Fruit fly (Drosophila melanogaster) whole organism, embryonic: Measurements from ENCODE around the gene Cyp6d4.
A peak's percentile ranks its signal among the peaks of the same experiment; 100 is the strongest.

Source experiments
- BEAF-32 ChIP-seq: fragments of 200-800 bp; sonication (Bioruptor generic); optimal IDR thresholded peaks from 3 replicates; lab custom pipeline; 2017; ENCODE audit warnings: missing biosample characterization, missing genetic modification characterization, mild to moderate bottlenecking, moderate library complexity, missing genetic modification reagents
- Bgb ChIP-seq: fragments of 200-800 bp; sonication (Bioruptor generic); IDR thresholded peaks from 2 replicates; pipeline ENCODE4 v1.3.6; 2022; ENCODE audit warnings: missing biosample characterization, missing genetic modification characterization; ENCODE audit not compliant: partially characterized antibody
- Blimp-1 ChIP-seq: fragments of 200-800 bp; sonication (Bioruptor generic); optimal IDR thresholded peaks from 3 replicates; lab custom pipeline; 2018; ENCODE audit warnings: missing biosample characterization, missing genetic modification characterization, mild to moderate bottlenecking, moderate library complexity, missing genetic modification reagents
- CG10147 ChIP-seq: fragments of 200-800 bp; sonication (Bioruptor generic); optimal IDR thresholded peaks from 2 replicates; lab custom pipeline; 2019; ENCODE audit warnings: missing biosample characterization, mild to moderate bottlenecking, missing genetic modification characterization, moderate library complexity
- CG10959 ChIP-seq: fragments of 200-800 bp; sonication (Bioruptor generic); IDR thresholded peaks from 2 replicates; pipeline ENCODE4 v1.3.6; 2022; ENCODE audit warnings: missing biosample characterization, missing genetic modification characterization
- CG11696 ChIP-seq: fragments of 200-800 bp; sonication (Bioruptor generic); IDR thresholded peaks from 2 replicates; pipeline ENCODE4 v1.3.6; 2022; ENCODE audit warnings: missing biosample characterization, missing genetic modification characterization
- CG13287 ChIP-seq: fragments of 200-800 bp; sonication (Bioruptor generic); IDR thresholded peaks from 2 replicates; pipeline ENCODE4 v1.3.6; 2022; ENCODE audit warnings: missing biosample characterization, missing genetic modification characterization; ENCODE audit not compliant: partially characterized antibody
- CG14710 ChIP-seq: fragments of 200-800 bp; sonication (Bioruptor generic); optimal IDR thresholded peaks from 3 replicates; lab custom pipeline; 2019; ENCODE audit warnings: missing biosample characterization, mild to moderate bottlenecking, missing genetic modification characterization, moderate library complexity
- CG14860 ChIP-seq: fragments of 200-800 bp; sonication (Bioruptor generic); IDR thresholded peaks from 3 replicates; pipeline ENCODE4 v1.3.6; 2022; ENCODE audit warnings: missing biosample characterization, missing genetic modification characterization; ENCODE audit not compliant: partially characterized antibody
- CG1603 ChIP-seq: fragments of 200-800 bp; sonication (Bioruptor generic); optimal IDR thresholded peaks from 2 replicates; lab custom pipeline; 2019; ENCODE audit warnings: missing biosample characterization, mild to moderate bottlenecking, missing genetic modification characterization, moderate library complexity
- CG17359 ChIP-seq: fragments of 200-800 bp; sonication (Bioruptor generic); optimal IDR thresholded peaks from 3 replicates; lab custom pipeline; 2018; ENCODE audit warnings: missing biosample characterization, mild to moderate bottlenecking, missing genetic modification characterization, moderate library complexity
- CG17361 ChIP-seq: fragments of 200-800 bp; sonication (Bioruptor generic); IDR thresholded peaks from 3 replicates; pipeline ENCODE4 v1.3.6; 2022; ENCODE audit warnings: missing biosample characterization, missing genetic modification characterization
- CG34224 ChIP-seq: fragments of 200-800 bp; sonication (Bioruptor generic); IDR thresholded peaks from 3 replicates; pipeline ENCODE4 v1.3.6; 2022; ENCODE audit warnings: missing biosample characterization, missing genetic modification characterization; ENCODE audit not compliant: partially characterized antibody
- CG4360 ChIP-seq: fragments of 200-800 bp; sonication (Bioruptor generic); IDR thresholded peaks from 2 replicates; pipeline ENCODE4 v1.3.6; 2022; ENCODE audit warnings: missing biosample characterization, missing genetic modification characterization
- CG43689 ChIP-seq: fragments of 200-800 bp; sonication (Bioruptor generic); IDR thresholded peaks from 2 replicates; pipeline ENCODE4 v1.3.6; 2022; ENCODE audit warnings: missing biosample characterization, missing genetic modification characterization
- CG6272 ChIP-seq: fragments of 200-800 bp; sonication (Bioruptor generic); IDR thresholded peaks from 2 replicates; pipeline ENCODE4 v1.3.6; 2022; ENCODE audit warnings: missing biosample characterization, missing genetic modification characterization
- CG6791 ChIP-seq: fragments of 200-800 bp; sonication (Bioruptor generic); IDR thresholded peaks from 3 replicates; pipeline ENCODE4 v1.3.6; 2022; ENCODE audit warnings: missing biosample characterization, missing genetic modification characterization; ENCODE audit not compliant: partially characterized antibody
- CG8089 ChIP-seq: fragments of 200-800 bp; sonication (Bioruptor generic); optimal IDR thresholded peaks from 3 replicates; lab custom pipeline; 2016; ENCODE audit warnings: missing biosample characterization, missing genetic modification characterization
- CG9215 ChIP-seq: fragments of 200-800 bp; sonication (Bioruptor generic); IDR thresholded peaks from 2 replicates; pipeline ENCODE4 v1.3.6; 2022; ENCODE audit warnings: missing biosample characterization, missing genetic modification characterization
- Ets97D ChIP-seq: fragments of 200-800 bp; sonication (Bioruptor generic); optimal IDR thresholded peaks from 3 replicates; lab custom pipeline; 2016; ENCODE audit warnings: missing biosample characterization, missing genetic modification characterization
- HLH4C ChIP-seq: fragments of 200-800 bp; sonication (Bioruptor generic); IDR thresholded peaks from 3 replicates; pipeline ENCODE4 v1.3.6; 2022; ENCODE audit warnings: missing biosample characterization, missing genetic modification characterization; ENCODE audit not compliant: partially characterized antibody
- Hey ChIP-seq: fragments of 200-800 bp; sonication (Bioruptor generic); optimal IDR thresholded peaks from 3 replicates; lab custom pipeline; 2018; ENCODE audit warnings: missing biosample characterization, mild to moderate bottlenecking, missing genetic modification characterization
- Lhr ChIP-seq: fragments of 200-800 bp; sonication (Bioruptor generic); optimal IDR thresholded peaks from 3 replicates; lab custom pipeline; 2017; ENCODE audit warnings: mild to moderate bottlenecking, missing biosample characterization, missing genetic modification reagents, missing genetic modification characterization
- Lpt ChIP-seq: fragments of >200 bp; optimal IDR thresholded peaks from 2 replicates; lab custom pipeline; 2018; ENCODE audit warnings: missing biosample characterization, missing genetic modification characterization
- Max ChIP-seq: fragments of 200-800 bp; sonication (Bioruptor generic); optimal IDR thresholded peaks from 2 replicates; lab custom pipeline; 2016; ENCODE audit warnings: missing biosample characterization, mild to moderate bottlenecking, missing genetic modification characterization
- Mrtf ChIP-seq: fragments of 200-800 bp; sonication (Bioruptor generic); IDR thresholded peaks from 3 replicates; pipeline ENCODE4 v1.3.6; 2022; ENCODE audit warnings: missing biosample characterization, missing genetic modification characterization
- Nf-YA ChIP-seq: fragments of 200-800 bp; sonication (Bioruptor generic); IDR thresholded peaks from 2 replicates; pipeline ENCODE4 v1.3.6; 2022; ENCODE audit warnings: missing biosample characterization, missing genetic modification characterization
- Opbp ChIP-seq: fragments of 200-800 bp; sonication (Bioruptor generic); IDR thresholded peaks from 3 replicates; pipeline ENCODE4 v1.3.6; 2022; ENCODE audit warnings: missing biosample characterization, missing genetic modification characterization; ENCODE audit not compliant: partially characterized antibody
- Pdp1 ChIP-seq, 2 experiments: fragments of 200-800 bp; sonication (Bioruptor generic); optimal IDR thresholded peaks; 3 replicates each; lab custom pipeline; 2016; ENCODE audit warnings: missing biosample characterization in 2 of 2, missing genetic modification characterization in 2 of 2, mild to moderate bottlenecking in 1 of 2, moderate library complexity in 1 of 2
- Scr ChIP-seq: fragments of 200-800 bp; sonication (Bioruptor generic); IDR thresholded peaks from 2 replicates; pipeline ENCODE4 v1.3.6; 2022; ENCODE audit warnings: missing biosample characterization, missing genetic modification characterization; ENCODE audit not compliant: partially characterized antibody
- amos ChIP-seq: fragments of 200-800 bp; sonication (Bioruptor generic); IDR thresholded peaks from 2 replicates; pipeline ENCODE4 v1.3.6; 2022; ENCODE audit warnings: missing biosample characterization, missing genetic modification characterization; ENCODE audit not compliant: partially characterized antibody
- corto ChIP-seq: fragments of 200-800 bp; sonication (Bioruptor generic); optimal IDR thresholded peaks from 2 replicates; lab custom pipeline; 2016; ENCODE audit warnings: missing biosample characterization, mild to moderate bottlenecking, missing genetic modification characterization, moderate library complexity
- dati ChIP-seq: fragments of 200-800 bp; sonication (Bioruptor generic); IDR thresholded peaks from 2 replicates; pipeline ENCODE4 v1.3.6; 2022; ENCODE audit warnings: missing biosample characterization, missing genetic modification characterization
- en ChIP-seq: fragments of 200-800 bp; sonication (Bioruptor generic); optimal IDR thresholded peaks from 2 replicates; lab custom pipeline; 2016; ENCODE audit warnings: missing biosample characterization, missing genetic modification characterization
- hb ChIP-seq: fragments of 200-800 bp; sonication (Bioruptor generic); IDR thresholded peaks from 3 replicates; pipeline ENCODE4 v1.3.6; 2022; ENCODE audit warnings: missing biosample characterization, missing genetic modification characterization; ENCODE audit not compliant: partially characterized antibody
- kay ChIP-seq: fragments of 200-800 bp; sonication (Bioruptor generic); optimal IDR thresholded peaks from 2 replicates; lab custom pipeline; 2016; ENCODE audit warnings: missing biosample characterization, missing genetic modification characterization
- lab ChIP-seq: fragments of 200-800 bp; sonication (Bioruptor generic); optimal IDR thresholded peaks from 3 replicates; lab custom pipeline; 2017; ENCODE audit warnings: missing biosample characterization, missing genetic modification characterization, mild to moderate bottlenecking, moderate library complexity, missing genetic modification reagents
- lilli ChIP-seq: fragments of 200-800 bp; sonication (Bioruptor generic); optimal IDR thresholded peaks from 3 replicates; lab custom pipeline; 2016; ENCODE audit warnings: missing biosample characterization, missing genetic modification characterization
- onecut ChIP-seq: fragments of 200-800 bp; sonication (Bioruptor generic); IDR thresholded peaks from 2 replicates; pipeline ENCODE4 v1.3.6; 2022; ENCODE audit warnings: missing biosample characterization, missing genetic modification characterization
- pzg ChIP-seq: fragments of 200-800 bp; sonication (Bioruptor generic); optimal IDR thresholded peaks from 3 replicates; lab custom pipeline; 2018; ENCODE audit warnings: missing biosample characterization, mild to moderate bottlenecking, missing genetic modification characterization, moderate library complexity
- row ChIP-seq: fragments of 200-800 bp; sonication (Bioruptor generic); IDR thresholded peaks from 3 replicates; pipeline ENCODE4 v1.3.6; 2022; ENCODE audit warnings: missing biosample characterization, missing genetic modification characterization
- salm ChIP-seq: fragments of 200-800 bp; sonication (Bioruptor generic); optimal IDR thresholded peaks from 2 replicates; lab custom pipeline; 2018; ENCODE audit warnings: missing biosample characterization, mild to moderate bottlenecking, missing genetic modification characterization
- slou ChIP-seq: fragments of 200-800 bp; sonication (Bioruptor generic); optimal IDR thresholded peaks from 3 replicates; lab custom pipeline; 2016; ENCODE audit warnings: missing biosample characterization, missing genetic modification characterization
- sna ChIP-seq: fragments of 200-800 bp; sonication (Bioruptor generic); IDR thresholded peaks from 2 replicates; pipeline ENCODE4 v1.3.6; 2022; ENCODE audit warnings: missing biosample characterization, missing genetic modification characterization; ENCODE audit not compliant: partially characterized antibody
- trem ChIP-seq: fragments of 200-800 bp; optimal IDR thresholded peaks from 3 replicates; lab custom pipeline; 2019; ENCODE audit warnings: missing biosample characterization, mild to moderate bottlenecking, missing genetic modification characterization, moderate library complexity
- unc-4 ChIP-seq: fragments of 200-800 bp; sonication (Bioruptor generic); IDR thresholded peaks from 2 replicates; pipeline ENCODE4 v1.3.6; 2022; ENCODE audit warnings: missing biosample characterization, missing genetic modification characterization; ENCODE audit not compliant: partially characterized antibody
- vfl ChIP-seq: fragments of 200-800 bp; sonication (Bioruptor generic); optimal IDR thresholded peaks from 2 replicates; lab custom pipeline; 2016; ENCODE audit warnings: missing biosample characterization, missing genetic modification characterization
- zfh2 ChIP-seq: fragments of 200-800 bp; sonication (Bioruptor generic); optimal IDR thresholded peaks from 2 replicates; lab custom pipeline; 2016; ENCODE audit warnings: missing biosample characterization, missing genetic modification characterization

Gene Cyp6d4

dm6 chr3R:22726771-22727455 lies 28.8 kb downstream of the Cyp6d4 start, which contains the start of gene CG45049 (continued):
- TF ChIP-seq BEAF-32, result peak; percentile 84
- no peak for TF ChIP-seq corto (GFP tag; lab: Kevin White, UChicago)
- TF ChIP-seq vfl (GFP tag; lab: Kevin White, UChicago), result no peak
- peak; percentile 87 for TF ChIP-seq HLH4C (GFP tag; lab: Robert Waterston, UW)
- peak; percentile 86 for TF ChIP-seq CG34224
- peak; percentile 33 for TF ChIP-seq lab (GFP tag; lab: Kevin White, UChicago)
- peak; percentile 95 for TF ChIP-seq CG6791
- no peak for TF ChIP-seq CG10147 (GFP tag; lab: Kevin White, UChicago)
- no peak for TF ChIP-seq Mrtf (GFP tag; lab: Robert Waterston, UW)
- TF ChIP-seq hb (GFP tag; lab: Robert Waterston, UW), result peak; percentile 93
- no peak for TF ChIP-seq CG10959 (GFP tag; lab: Robert Waterston, UW)
- no peak for TF ChIP-seq Hey
- TF ChIP-seq CG43689 (GFP tag; lab: Robert Waterston, UW), result no peak
- no peak for TF ChIP-seq Max
- TF ChIP-seq sna, result peak; percentile 65
- peak; percentile 37; the same call in 1 of the 2 replicates for TF ChIP-seq CG6272 (GFP tag; lab: Robert Waterston, UW)
- peak; percentile 92 for TF ChIP-seq Bgb (GFP tag; lab: Robert Waterston, UW)
- peak; percentile 26 for TF ChIP-seq CG1603 (tag; lab: Kevin White, UChicago)
- TF ChIP-seq amos (GFP tag; lab: Robert Waterston, UW), result peak; percentile 96
- no peak for TF ChIP-seq kay (GFP tag; lab: Kevin White, UChicago)
- no peak for TF ChIP-seq Lpt (GFP tag; lab: Kevin White, UChicago)
- peak; percentile 74 for TF ChIP-seq CG14860 (GFP tag; lab: Robert Waterston, UW)
- peak; percentile 0 for TF ChIP-seq CG14710 (tag; lab: Kevin White, UChicago)
- no peak for TF ChIP-seq salm (tag; lab: Kevin White, UChicago)
- TF ChIP-seq zfh2 (GFP tag; lab: Kevin White, UChicago), result peak; percentile 10
- no peak for TF ChIP-seq CG17359 (tag; lab: Kevin White, UChicago)
- no peak for TF ChIP-seq Nf-YA
- TF ChIP-seq CG13287 (GFP tag; lab: Robert Waterston, UW), result peak; percentile 79
- peak; percentile 34 for TF ChIP-seq lilli (GFP tag; lab: Kevin White, UChicago)
- TF ChIP-seq Lhr (GFP tag; lab: Kevin White, UChicago), result no peak
- peak; percentile 78 for TF ChIP-seq unc-4 (GFP tag; lab: Robert Waterston, UW)
- peak; percentile 66 for TF ChIP-seq row (GFP tag; lab: Robert Waterston, UW)
- TF ChIP-seq CG4360 (GFP tag; lab: Robert Waterston, UW), result peak; percentile 85
- no peak for TF ChIP-seq dati
- no peak for TF ChIP-seq onecut (GFP tag; lab: Robert Waterston, UW)
- no peak for TF ChIP-seq CG11696 (GFP tag; lab: Robert Waterston, UW)
- TF ChIP-seq Scr (GFP tag; lab: Robert Waterston, UW), result peak; percentile 92
- TF ChIP-seq CG17361 (GFP tag; lab: Robert Waterston, UW), result peak; percentile 31; the same call in 1 of the 3 replicates
- TF ChIP-seq Opbp (GFP tag; lab: Robert Waterston, UW), result peak; percentile 94
- TF ChIP-seq Blimp-1 (GFP tag; lab: Kevin White, UChicago), result no peak
- TF ChIP-seq CG8089 (GFP tag; lab: Kevin White, UChicago), result no peak
- peak; percentile 4 for TF ChIP-seq trem
- no peak for TF ChIP-seq en
- TF ChIP-seq pzg (GFP tag; lab: Kevin White, UChicago), result peak; percentile 40
- TF ChIP-seq Ets97D, result peak; percentile 6
- peak in 1 of 2 experiments; percentile 12 for TF ChIP-seq Pdp1 (GFP tag; optimal IDR thresholded peaks at IDR 0.05; lab: Kevin White, UChicago)
- no peak for TF ChIP-seq CG9215 (GFP tag; lab: Robert Waterston, UW)
- no peak for TF ChIP-seq slou (GFP tag; lab: Kevin White, UChicago)
